Fruit fly (Drosophila melanogaster): ENCODE results near the gene Axud1.

Axud1 gene

DNA sequence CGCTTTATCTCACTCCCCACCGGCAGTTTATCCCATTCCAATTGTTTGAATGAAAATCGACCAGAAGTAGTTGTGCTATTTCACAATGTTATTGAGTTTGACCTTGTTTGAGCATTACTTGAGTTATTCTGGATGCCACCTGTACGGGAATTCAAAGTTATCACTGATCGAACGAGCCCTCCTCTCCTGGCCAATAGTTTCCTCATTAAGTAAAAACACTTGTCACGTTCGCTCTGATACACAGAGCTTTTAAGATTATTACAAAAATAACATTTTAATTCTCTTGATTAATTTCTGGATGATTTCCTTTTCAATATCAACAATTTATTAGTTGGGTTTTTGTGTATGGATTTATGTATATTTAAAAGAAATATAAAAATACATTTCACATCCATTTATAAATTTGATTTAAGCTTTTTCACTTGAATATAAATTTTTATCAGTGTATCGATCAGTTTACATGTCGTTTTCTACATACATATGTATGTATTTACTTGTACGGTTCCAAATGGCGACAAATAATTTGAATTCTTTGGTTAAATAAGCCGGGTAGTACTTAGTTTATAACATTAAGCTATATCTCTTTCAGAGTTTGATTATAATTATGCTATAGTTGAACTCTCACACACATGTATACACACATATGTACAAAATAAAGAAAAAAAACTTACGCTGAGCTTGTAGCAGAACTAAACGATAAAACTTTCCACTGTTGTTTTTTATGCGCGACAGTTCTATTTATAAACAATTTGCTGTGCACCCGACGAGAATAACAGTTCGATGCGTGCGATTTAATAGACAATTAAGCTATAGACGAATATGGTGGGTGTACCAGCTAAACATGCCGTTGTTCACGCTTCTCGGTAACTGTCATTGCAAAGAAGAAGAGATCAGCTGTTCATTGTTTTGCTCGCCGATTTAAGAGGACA lies 8.9 kb downstream of the Axud1 start, which contains the start of the genes CG3609 and CG15390 (continued):
- TF ChIP-seq Hey (tag; optimal IDR thresholded peaks at IDR 0.05): peak; percentile 57
- TF ChIP-seq h (optimal IDR thresholded peaks at IDR 0.05): no peak
- TF ChIP-seq Mad (GFP tag; optimal IDR thresholded peaks at IDR 0.05): peak; percentile 83
- peak; percentile 67 for TF ChIP-seq pnt (GFP tag; optimal IDR thresholded peaks at IDR 0.05)
- TF ChIP-seq mirr (GFP tag; optimal IDR thresholded peaks at IDR 0.05): peak; percentile 92
- peak; percentile 83 for TF ChIP-seq fu2 (GFP tag; optimal IDR thresholded peaks at IDR 0.05)
- TF ChIP-seq CG15696 (tag; optimal IDR thresholded peaks at IDR 0.05): peak; percentile 61
- TF ChIP-seq her (GFP tag; optimal IDR thresholded peaks at IDR 0.05): peak; percentile 94
- peak; percentile 32; the same call in 1 of the 2 replicates for TF ChIP-seq hbn (GFP tag; IDR thresholded peaks at IDR 0.05; ENCODE audit: partially characterized antibody)
- no peak for TF ChIP-seq croc (GFP tag; conservative IDR thresholded peaks at IDR 0.05)
- TF ChIP-seq al (GFP tag; IDR thresholded peaks at IDR 0.05): peak; percentile 82
- peak; percentile 70 for TF ChIP-seq CG18011 (GFP tag; optimal IDR thresholded peaks at IDR 0.05)
- TF ChIP-seq Xrp1 (GFP tag; IDR thresholded peaks at IDR 0.05): peak; percentile 82
- TF ChIP-seq CG1832 (GFP tag; optimal IDR thresholded peaks at IDR 0.05): no peak
- peak; percentile 38 for TF ChIP-seq CG18476 (GFP tag; optimal IDR thresholded peaks at IDR 0.05)
- no peak for TF ChIP-seq jing (GFP tag; optimal IDR thresholded peaks at IDR 0.05)
- peak; percentile 76 for TF ChIP-seq CG4707 (GFP tag; optimal IDR thresholded peaks at IDR 0.05)
- TF ChIP-seq CG9876 (GFP tag; optimal IDR thresholded peaks at IDR 0.05): peak; percentile 75
- TF ChIP-seq corto (GFP tag; optimal IDR thresholded peaks at IDR 0.05): peak; percentile 51
- peak; percentile 52; the same call in 1 of the 2 replicates for TF ChIP-seq Adf1 (GFP tag; IDR thresholded peaks at IDR 0.05)
- peak; percentile 59 for TF ChIP-seq sens-2 (GFP tag; IDR thresholded peaks at IDR 0.05)
- peak; percentile 92 for TF ChIP-seq otp (GFP tag; IDR thresholded peaks at IDR 0.05)
- TF ChIP-seq stwl (tag; optimal IDR thresholded peaks at IDR 0.05): peak; percentile 25
- TF ChIP-seq D19A (tag; optimal IDR thresholded peaks at IDR 0.05): peak; percentile 53
- 0 out of 2 replicates have a peak, but pooled peaks have one; percentile 13 for TF ChIP-seq CG10321 (GFP tag; IDR thresholded peaks at IDR 0.05)
- TF ChIP-seq Opbp (GFP tag; IDR thresholded peaks at IDR 0.05; ENCODE audit: partially characterized antibody): peak; percentile 25; the same call in 1 of the 3 replicates
- no peak for TF ChIP-seq hkb (optimal IDR thresholded peaks at IDR 0.05)
- peak; percentile 68 for TF ChIP-seq hkb (GFP tag; IDR thresholded peaks at IDR 0.05)
- TF ChIP-seq CG11456 (GFP tag; IDR thresholded peaks at IDR 0.05): peak; percentile 96
- peak; percentile 69 for TF ChIP-seq wek (GFP tag; optimal IDR thresholded peaks at IDR 0.05)
- TF ChIP-seq chinmo (GFP tag; IDR thresholded peaks at IDR 0.05; ENCODE audit: partially characterized antibody): 0 out of 4 replicates have a peak, but pooled peaks have one; percentile 54
- TF ChIP-seq CG7786 (GFP tag; optimal IDR thresholded peaks at IDR 0.05): peak; percentile 90
- TF ChIP-seq CG7928 (GFP tag; optimal IDR thresholded peaks at IDR 0.05): peak; percentile 45
- TF ChIP-seq so (GFP tag; IDR thresholded peaks at IDR 0.05): no peak; the same call in 2 of the 3 replicates
- peak; percentile 82 for TF ChIP-seq Dek (tag; optimal IDR thresholded peaks at IDR 0.05)
- TF ChIP-seq scrt (GFP tag; optimal IDR thresholded peaks at IDR 0.05): peak; percentile 58
- peak; percentile 17; the same call in 1 of the 2 replicates for TF ChIP-seq Bgb (GFP tag; IDR thresholded peaks at IDR 0.05; ENCODE audit: partially characterized antibody)
- TF ChIP-seq tio (GFP tag; optimal IDR thresholded peaks at IDR 0.05): peak; percentile 23
- TF ChIP-seq Sox100B (GFP tag; optimal IDR thresholded peaks at IDR 0.05): peak; percentile 58
- peak; percentile 91 for TF ChIP-seq CG32532 (GFP tag; IDR thresholded peaks at IDR 0.05)
- peak; percentile 80 for TF ChIP-seq dysf (GFP tag; IDR thresholded peaks at IDR 0.05)
- peak; percentile 69 for TF ChIP-seq CG10147 (GFP tag; optimal IDR thresholded peaks at IDR 0.05)
- TF ChIP-seq Eip74EF (GFP tag; optimal IDR thresholded peaks at IDR 0.05): peak in 1 of 2 experiments; percentile 75
- peak; percentile 73 for TF ChIP-seq CG4854 (GFP tag; optimal IDR thresholded peaks at IDR 0.05)
- TF ChIP-seq CG10209 (GFP tag; optimal IDR thresholded peaks at IDR 0.05): peak; percentile 57
- peak; percentile 72 for TF ChIP-seq Fer3 (tag; optimal IDR thresholded peaks at IDR 0.05)
- no peak for TF ChIP-seq hth (optimal IDR thresholded peaks at IDR 0.05)
- TF ChIP-seq Abd-B (GFP tag; optimal IDR thresholded peaks at IDR 0.05): peak; percentile 45

Data from whole organism, embryonic.